Worm (Caenorhabditis elegans): ENCODE results near the gene Y54F10BM.23.

The Y54F10BM.23 gene

DNA sequence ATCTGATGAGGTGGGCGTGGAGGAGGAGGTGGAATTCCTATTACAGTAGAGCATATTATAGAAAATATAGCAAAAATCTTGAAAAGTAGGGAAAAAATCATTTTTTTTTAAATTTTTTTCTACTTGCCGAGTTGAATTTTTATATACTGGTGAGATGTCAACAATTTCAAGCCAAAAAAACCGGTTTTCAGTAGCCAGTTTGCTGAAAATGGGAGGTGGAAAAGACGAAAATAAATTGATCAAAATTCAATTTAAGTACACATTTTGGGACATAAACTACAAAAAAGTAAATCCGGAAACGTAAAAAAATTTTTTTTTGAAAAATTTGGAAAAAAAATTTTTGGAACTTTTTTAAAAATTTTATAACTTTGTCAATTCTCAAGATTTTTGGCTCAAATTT, at the start of gene Y54F10BM.23:
Gene Y54F10BM.23, minus strand, starts transcription at position 101 of the 400 bp plus-strand sequence.
- no peak for TF ChIP-seq flt-1 (GFP tag; IDR thresholded peaks at IDR 0.05)
- no peak for TF ChIP-seq T22C8.4 (GFP tag; IDR thresholded peaks at IDR 0.05)
- no peak for TF ChIP-seq ztf-23 (GFP tag; IDR thresholded peaks at IDR 0.05)
- no peak for TF ChIP-seq ref-1 (GFP tag; conservative IDR thresholded peaks at IDR 0.05)
- TF ChIP-seq tab-1 (GFP tag; IDR thresholded peaks at IDR 0.05), result no peak
- TF ChIP-seq klf-2 (GFP tag; conservative IDR thresholded peaks at IDR 0.05), result no peak
- TF ChIP-seq ztf-29 (GFP tag; IDR thresholded peaks at IDR 0.05), result no peak
- no peak for TF ChIP-seq cog-1 (tag; optimal IDR thresholded peaks at IDR 0.05)
- no peak for TF ChIP-seq med-1 (GFP tag; optimal IDR thresholded peaks at IDR 0.05; ENCODE audit: insufficient read depth)

DNA sequence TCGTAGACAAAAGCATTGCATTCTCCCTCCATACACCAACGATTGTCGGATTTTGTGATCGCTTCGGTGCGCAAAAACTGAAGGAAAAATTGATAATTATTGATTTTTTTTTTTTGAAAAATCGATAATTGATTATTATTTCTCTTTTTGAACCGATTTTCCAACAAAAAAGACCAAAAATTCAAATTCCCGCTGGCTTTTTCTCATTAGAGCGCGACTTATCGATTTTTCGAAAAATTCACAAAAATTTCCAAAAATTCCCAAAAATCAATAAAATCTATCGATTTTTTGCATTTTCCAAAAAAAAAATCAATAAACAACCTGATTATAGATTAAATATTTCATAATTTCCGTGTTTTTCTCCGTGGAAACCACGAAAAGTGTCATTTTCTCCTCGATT, 49.3 kb upstream of the Y54F10BM.23 start:
- TF ChIP-seq klf-2 (GFP tag; conservative IDR thresholded peaks at IDR 0.05), result no peak
- TF ChIP-seq T22C8.4 (GFP tag; IDR thresholded peaks at IDR 0.05), result peak; percentile 78

ce11 chrIII:2324703-2325102, 45.3 kb upstream of the Y54F10BM.23 start:
- TF ChIP-seq tab-1 (GFP tag; IDR thresholded peaks at IDR 0.05), result no peak

ce11 chrIII:2316439-2316838, 37.1 kb upstream of the Y54F10BM.23 start:
- TF ChIP-seq tab-1 (GFP tag; IDR thresholded peaks at IDR 0.05) (no peak), ztf-29 (GFP tag; IDR thresholded peaks at IDR 0.05) (no peak), med-1 (GFP tag; optimal IDR thresholded peaks at IDR 0.05; ENCODE audit: insufficient read depth) (no peak)

DNA sequence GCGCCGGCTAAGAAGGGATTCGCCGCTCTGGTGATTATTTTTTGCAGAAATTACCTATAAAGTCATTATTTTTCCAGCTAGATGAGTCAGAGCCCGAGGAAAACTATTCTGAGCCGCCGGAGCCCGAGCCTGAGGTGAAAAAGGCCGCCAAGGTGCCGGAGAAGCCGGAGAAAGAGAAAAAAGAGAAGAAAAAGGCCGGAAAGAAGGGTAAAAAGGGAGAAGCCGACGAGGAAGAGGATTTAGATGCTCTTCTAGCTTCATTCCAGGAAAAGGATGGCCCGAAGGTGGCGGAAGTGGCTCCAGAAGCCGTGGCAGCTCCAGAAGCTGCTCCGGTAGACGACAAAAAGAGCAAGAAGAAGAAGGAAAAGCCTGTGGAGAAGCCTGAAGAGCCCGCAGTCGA, 35.3 kb upstream of the Y54F10BM.23 start:
- TF ChIP-seq tab-1 (GFP tag; IDR thresholded peaks at IDR 0.05) (0 out of 2 replicates have a peak, but pooled peaks have one; percentile 5), ref-1 (GFP tag; conservative IDR thresholded peaks at IDR 0.05) (no peak)

- TF ChIP-seq ref-1 (GFP tag; conservative IDR thresholded peaks at IDR 0.05) (no peak), T22C8.4 (GFP tag; IDR thresholded peaks at IDR 0.05) (no peak), cog-1 (tag; optimal IDR thresholded peaks at IDR 0.05) (no peak), klf-2 (GFP tag; conservative IDR thresholded peaks at IDR 0.05) (no peak), tab-1 (GFP tag; IDR thresholded peaks at IDR 0.05) (no peak), ztf-23 (GFP tag; IDR thresholded peaks at IDR 0.05) (no peak), flt-1 (GFP tag; IDR thresholded peaks at IDR 0.05) (no peak), ztf-29 (GFP tag; IDR thresholded peaks at IDR 0.05) (no peak), med-1 (GFP tag; optimal IDR thresholded peaks at IDR 0.05; ENCODE audit: insufficient read depth) (no peak)
Observed at ce11 chrIII:2313985-2314494, 34.7 kb upstream of the Y54F10BM.23 start, which contains the start of the genes fbxa-66 and iffb-1. fbxa-66 (minus strand) TSS chrIII:2314035. iffb-1 (plus strand) TSS chrIII:2314436.

DNA sequence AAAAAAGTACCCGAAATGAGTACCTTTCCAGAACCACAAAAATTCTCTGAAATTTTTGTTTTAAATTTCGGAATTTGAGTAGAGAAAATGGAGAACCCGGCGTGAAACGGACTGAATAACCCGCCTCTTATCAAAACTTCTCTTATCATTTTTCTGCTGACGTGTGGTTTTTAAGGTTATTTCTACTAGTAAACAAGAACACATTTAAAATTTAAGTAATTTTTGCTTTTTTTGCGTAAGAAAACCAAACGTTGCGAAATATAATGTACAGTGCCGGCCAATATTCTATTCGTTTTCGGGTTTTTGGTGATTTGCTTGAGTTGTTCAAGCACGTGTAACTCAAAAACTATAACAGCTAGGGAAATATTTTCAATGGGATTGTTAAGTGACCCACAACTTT, 31.6 kb upstream of the Y54F10BM.23 start:
- TF ChIP-seq ztf-29 (GFP tag; IDR thresholded peaks at IDR 0.05) (no peak), klf-2 (GFP tag; conservative IDR thresholded peaks at IDR 0.05) (no peak), med-1 (GFP tag; optimal IDR thresholded peaks at IDR 0.05; ENCODE audit: insufficient read depth) (no peak), tab-1 (GFP tag; IDR thresholded peaks at IDR 0.05) (no peak), ztf-23 (GFP tag; IDR thresholded peaks at IDR 0.05) (no peak), ref-1 (GFP tag; conservative IDR thresholded peaks at IDR 0.05) (no peak), cog-1 (tag; optimal IDR thresholded peaks at IDR 0.05) (no peak), flt-1 (GFP tag; IDR thresholded peaks at IDR 0.05) (no peak)

- TF ChIP-seq ref-1 (GFP tag; conservative IDR thresholded peaks at IDR 0.05) (no peak), ztf-23 (GFP tag; IDR thresholded peaks at IDR 0.05) (no peak)
Observed at ce11 chrIII:2308026-2308425, 28.7 kb upstream of the Y54F10BM.23 start, which contains the start of the genes fbxa-1 and Y54F10BM.20. fbxa-1 (minus strand) TSS chrIII:2308126. Y54F10BM.20 (plus strand) TSS chrIII:2308256.

- TF ChIP-seq ref-1 (GFP tag; conservative IDR thresholded peaks at IDR 0.05) (0 out of 2 replicates have a peak, but pooled peaks have one; percentile 13), cog-1 (tag; optimal IDR thresholded peaks at IDR 0.05) (peak; percentile 5), ztf-29 (GFP tag; IDR thresholded peaks at IDR 0.05) (no peak)
Observed at ce11 chrIII:2304867-2305266, 25.5 kb upstream of the Y54F10BM.23 start, which contains the start of gene Y54F10BM.9. Y54F10BM.9 (minus strand) TSS chrIII:2304927.

DNA sequence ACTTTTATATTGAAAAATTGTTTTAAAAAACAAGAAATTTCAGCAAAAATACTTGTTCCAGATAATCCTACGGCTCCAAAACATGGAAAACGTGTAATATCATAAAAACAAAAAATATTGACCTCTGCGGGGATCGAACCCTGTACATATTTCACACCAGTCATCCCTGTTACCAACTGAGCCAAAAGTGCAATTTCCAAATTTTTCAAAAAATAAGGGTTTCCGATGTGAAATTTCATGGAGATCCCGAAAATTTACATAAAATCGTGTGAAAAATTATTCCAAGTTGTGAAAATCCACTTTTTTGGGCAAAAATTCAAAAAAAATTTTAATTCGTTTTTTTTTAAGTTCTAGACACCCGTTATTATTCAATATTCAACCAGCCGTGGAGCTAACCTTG, 24.8 kb upstream of the Y54F10BM.23 start:
- TF ChIP-seq cog-1 (tag; optimal IDR thresholded peaks at IDR 0.05) (no peak), ztf-23 (GFP tag; IDR thresholded peaks at IDR 0.05) (no peak), med-1 (GFP tag; optimal IDR thresholded peaks at IDR 0.05; ENCODE audit: insufficient read depth) (no peak), tab-1 (GFP tag; IDR thresholded peaks at IDR 0.05) (no peak), klf-2 (GFP tag; conservative IDR thresholded peaks at IDR 0.05) (no peak), ref-1 (GFP tag; conservative IDR thresholded peaks at IDR 0.05) (no peak)

DNA sequence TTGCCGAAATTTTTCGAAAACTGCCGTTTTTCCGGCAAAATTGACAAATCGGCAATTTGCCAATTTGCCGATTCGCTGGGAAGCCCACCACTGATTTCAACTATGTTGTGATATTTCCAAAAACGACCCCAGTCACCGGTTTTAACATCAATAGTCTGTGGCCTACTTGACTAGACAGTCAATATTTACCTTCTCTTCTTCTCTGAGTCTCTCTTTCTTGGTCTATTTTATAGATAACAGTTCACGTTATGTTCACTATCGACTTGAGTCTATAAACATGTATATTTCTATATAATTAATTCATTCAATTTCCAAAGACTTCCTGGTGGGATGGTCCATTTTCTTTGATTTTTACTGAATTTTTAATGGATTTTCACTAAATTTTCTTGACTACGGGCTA, 15.4 kb upstream of the Y54F10BM.23 start:
- no peak for TF ChIP-seq ztf-23 (GFP tag; IDR thresholded peaks at IDR 0.05)
- no peak for TF ChIP-seq tab-1 (GFP tag; IDR thresholded peaks at IDR 0.05)
- no peak for TF ChIP-seq med-1 (GFP tag; optimal IDR thresholded peaks at IDR 0.05; ENCODE audit: insufficient read depth)
- TF ChIP-seq klf-2 (GFP tag; conservative IDR thresholded peaks at IDR 0.05), result no peak
- TF ChIP-seq ref-1 (GFP tag; conservative IDR thresholded peaks at IDR 0.05), result no peak
- TF ChIP-seq ztf-29 (GFP tag; IDR thresholded peaks at IDR 0.05), result no peak
- no peak for TF ChIP-seq cog-1 (tag; optimal IDR thresholded peaks at IDR 0.05)
- TF ChIP-seq T22C8.4 (GFP tag; IDR thresholded peaks at IDR 0.05), result no peak
- no peak for TF ChIP-seq flt-1 (GFP tag; IDR thresholded peaks at IDR 0.05)

All from whole organism, midembryonic.